Worm (Caenorhabditis elegans) whole organism, L4 larva: ENCODE data around the gene srh-52.

ENCODE experiments used
- T26A8.4 ChIP-seq: fragments of 200-800 bp; sonication (Bioruptor generic); IDR thresholded peaks from 2 replicates; pipeline ENCODE4 v1.3.6; 2022; ENCODE audit warnings: missing genetic modification characterization, missing compliant biosample characterization
- ceh-44 ChIP-seq: fragments of 200-800 bp; sonication (Bioruptor generic); IDR thresholded peaks from 2 replicates; pipeline ENCODE4 v1.3.6; 2022; ENCODE audit warnings: missing genetic modification reagents, missing genetic modification characterization, missing compliant biosample characterization
- dpl-1 ChIP-seq: fragments of 150-350 bp; optimal IDR thresholded peaks from 2 replicates; lab custom pipeline; 2014; ENCODE audit warnings: missing biosample characterization, missing genetic modification reagents, missing genetic modification characterization
- lin-39 ChIP-seq: fragments of 150-350 bp; optimal IDR thresholded peaks from 2 replicates; lab custom pipeline; 2014; ENCODE audit warnings: missing biosample characterization, missing genetic modification reagents, missing genetic modification characterization
- nhr-10 ChIP-seq: fragments of 150-350 bp; optimal IDR thresholded peaks from 2 replicates; lab custom pipeline; 2014; ENCODE audit warnings: missing biosample characterization, missing genetic modification characterization
- nhr-28 ChIP-seq: fragments of 150-350 bp; optimal IDR thresholded peaks from 2 replicates; lab custom pipeline; 2014; ENCODE audit warnings: missing biosample characterization, missing genetic modification characterization
- nhr-76 ChIP-seq: fragments of 150-350 bp; optimal IDR thresholded peaks from 2 replicates; lab custom pipeline; 2014; ENCODE audit warnings: missing biosample characterization, missing genetic modification characterization
- nhr-77 ChIP-seq: fragments of 150-350 bp; optimal IDR thresholded peaks from 2 replicates; lab custom pipeline; 2014; ENCODE audit warnings: missing biosample characterization, missing genetic modification characterization
- pha-4 ChIP-seq, 2 experiments: fragments of 150-350 bp in 1 of 2; fragments of 200-800 bp in 1 of 2; sonication (Bioruptor generic) in 1 of 2; IDR thresholded peaks in 1 of 2; optimal IDR thresholded peaks in 1 of 2; 2 replicates each; pipeline versions ENCODE4 v1.3.6 to Lab custom; 2014 to 2022; ENCODE audit warnings: missing genetic modification characterization in 2 of 2, missing genetic modification reagents in 2 of 2, missing biosample characterization in 1 of 2, missing compliant biosample characterization in 1 of 2
- zfp-2 ChIP-seq: sonication (generic microtip); optimal IDR thresholded peaks from 2 replicates; lab custom pipeline; 2016; ENCODE audit warnings: mild to moderate bottlenecking, missing genetic modification characterization, missing compliant biosample characterization
- ztf-11 ChIP-seq: fragments of 150-350 bp; optimal IDR thresholded peaks from 2 replicates; lab custom pipeline; 2014; ENCODE audit warnings: missing biosample characterization, missing genetic modification characterization

- TF ChIP-seq dpl-1 (no peak), nhr-10 (tag; lab: Kevin White, UChicago) (no peak), nhr-28 (tag; lab: Kevin White, UChicago) (no peak), zfp-2 (tag; lab: Kevin White, UChicago) (no peak), nhr-76 (no peak), T26A8.4 (GFP tag; lab: Robert Waterston, UW) (no peak), lin-39 (tag; lab: Kevin White, UChicago) (no peak), ceh-44 (GFP tag; lab: Robert Waterston, UW) (no peak), ztf-11 (tag; lab: Kevin White, UChicago) (no peak), nhr-77 (tag; lab: Kevin White, UChicago) (no peak), pha-4 (GFP tag; IDR thresholded peaks at IDR 0.05; lab: Robert Waterston, UW) (no peak), pha-4 (tag; optimal IDR thresholded peaks at IDR 0.05; lab: Kevin White, UChicago) (no peak)
These were observed 39.8 kb upstream of the srh-52 start, which contains the start of gene srh-265 for ce11 chrV:15415951-15416350.
